Worm (Caenorhabditis elegans): ENCODE data around the gene txt-11.
A peak's percentile ranks its signal among the peaks of the same experiment; 100 is the strongest.

Gene txt-11

DNA sequence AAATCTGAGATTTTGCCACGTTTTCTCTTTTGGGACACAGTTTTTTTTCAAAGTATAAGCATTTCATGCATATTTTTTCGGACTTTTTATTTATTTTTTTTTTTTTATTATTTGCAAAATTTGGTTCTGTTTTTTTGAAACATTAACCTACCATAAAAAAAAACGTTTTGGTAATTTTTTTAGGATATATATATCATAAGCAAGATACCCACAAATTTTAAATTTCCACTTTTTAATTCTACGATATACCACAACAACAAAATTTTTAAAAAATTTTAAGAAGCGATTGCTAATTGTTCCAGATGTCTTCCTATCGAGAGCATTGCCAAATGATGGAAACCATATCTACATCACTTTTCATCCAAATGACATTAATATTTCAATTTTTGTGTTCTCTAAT, 15.6 kb downstream of the txt-11 start, which contains the start of gene srab-20:
Gene srab-20, plus strand, starts transcription at position 301 of the 400 bp plus-strand sequence.
- TF ChIP-seq C34F6.9 (tag; optimal IDR thresholded peaks at IDR 0.05) (no peak), R02D3.7 (tag; optimal IDR thresholded peaks at IDR 0.05) (no peak), lsy-2 (tag; optimal IDR thresholded peaks at IDR 0.05) (no peak), ama-1 (optimal IDR thresholded peaks at IDR 0.05) (no peak), nhr-11 (tag; optimal IDR thresholded peaks at IDR 0.05) (no peak), zag-1 (tag; optimal IDR thresholded peaks at IDR 0.05) (no peak), mbf-1 (tag; optimal IDR thresholded peaks at IDR 0.05) (no peak), dmd-4 (tag; optimal IDR thresholded peaks at IDR 0.05) (no peak), nhr-6 (tag; optimal IDR thresholded peaks at IDR 0.05) (no peak), lin-13 (GFP tag; optimal IDR thresholded peaks at IDR 0.05) (no peak), peb-1 (tag; optimal IDR thresholded peaks at IDR 0.05) (no peak), ZK546.5 (tag; optimal IDR thresholded peaks at IDR 0.05) (no peak), blmp-1 (tag; optimal IDR thresholded peaks at IDR 0.05; ENCODE audit: insufficient read depth) (no peak), ceh-82 (tag; optimal IDR thresholded peaks at IDR 0.05) (no peak)

DNA sequence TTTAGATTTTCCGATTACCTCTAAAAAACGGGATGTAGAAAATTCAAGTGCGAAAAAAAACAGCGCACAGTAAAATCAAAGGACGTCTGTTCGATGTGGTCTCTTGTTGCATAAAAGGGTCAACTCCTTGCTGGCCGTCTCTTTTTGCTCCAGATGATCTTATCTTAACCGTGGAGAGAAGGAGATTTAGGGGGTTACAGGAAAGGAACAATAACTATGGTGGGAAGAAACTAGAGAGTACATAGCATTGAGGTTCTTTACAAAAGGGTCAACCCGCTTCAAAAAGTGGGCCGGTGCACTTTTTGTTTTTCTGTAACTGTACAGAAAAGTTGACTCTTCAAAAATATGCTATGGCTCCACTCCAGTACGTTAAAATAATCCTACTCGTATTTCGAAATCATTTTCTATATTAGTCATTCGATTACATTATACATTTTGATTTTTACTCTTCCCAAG, 18.5 kb downstream of the txt-11 start, which contains the start of the genes T20D4.19 and srj-9:
Gene T20D4.19, minus strand, starts transcription at position 101 of the 456 bp plus-strand sequence.
Gene srj-9, plus strand, starts transcription at position 406 of the 456 bp plus-strand sequence.
- TF ChIP-seq mbf-1 (tag; optimal IDR thresholded peaks at IDR 0.05): no peak
- no peak for TF ChIP-seq unc-62 (GFP tag; optimal IDR thresholded peaks at IDR 0.05)
- TF ChIP-seq blmp-1 (tag; optimal IDR thresholded peaks at IDR 0.05; ENCODE audit: insufficient read depth): no peak
- no peak for TF ChIP-seq ama-1 (optimal IDR thresholded peaks at IDR 0.05)
- TF ChIP-seq mab-5 (tag; optimal IDR thresholded peaks at IDR 0.05): no peak
- TF ChIP-seq ztf-11 (tag; optimal IDR thresholded peaks at IDR 0.05): no peak
- no peak for TF ChIP-seq sem-4 (tag; optimal IDR thresholded peaks at IDR 0.05)
- no peak for TF ChIP-seq ztf-4 (tag; optimal IDR thresholded peaks at IDR 0.05)
- no peak for TF ChIP-seq zag-1 (tag; optimal IDR thresholded peaks at IDR 0.05)
- TF ChIP-seq gmeb-1 (tag; optimal IDR thresholded peaks at IDR 0.05): no peak

DNA sequence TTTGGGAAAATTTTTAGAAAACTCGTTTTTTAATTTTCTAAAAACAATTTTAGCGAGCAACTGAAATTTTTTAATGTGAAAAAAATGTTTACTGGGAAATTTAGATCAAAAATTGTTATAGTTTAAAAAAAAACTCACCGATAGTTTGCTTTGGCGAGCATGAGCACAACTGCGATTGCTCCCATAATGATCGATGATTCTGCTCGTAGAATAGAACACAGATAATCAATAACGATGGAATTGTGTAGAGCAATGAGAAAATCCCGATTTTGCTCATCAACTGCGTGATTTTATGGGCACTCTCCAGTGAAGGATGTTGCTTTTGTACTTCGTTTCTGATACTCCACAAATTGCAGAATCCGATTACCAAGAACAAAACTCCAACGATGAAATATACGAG, 29.5 kb downstream of the txt-11 start:
- no peak for TF ChIP-seq mab-5 (tag; optimal IDR thresholded peaks at IDR 0.05)
- no peak for TF ChIP-seq nhr-237 (tag; optimal IDR thresholded peaks at IDR 0.05)
- TF ChIP-seq elt-3 (tag; optimal IDR thresholded peaks at IDR 0.05): no peak
- TF ChIP-seq Y55F3AM.14 (GFP tag; optimal IDR thresholded peaks at IDR 0.05): no peak
- no peak for TF ChIP-seq R02D3.7 (tag; optimal IDR thresholded peaks at IDR 0.05)
- no peak for TF ChIP-seq sem-4 (tag; optimal IDR thresholded peaks at IDR 0.05)
- no peak for TF ChIP-seq sma-3 (GFP tag; optimal IDR thresholded peaks at IDR 0.05)
- TF ChIP-seq ceh-16 (tag; optimal IDR thresholded peaks at IDR 0.05): no peak
- no peak for TF ChIP-seq nhr-21 (tag; optimal IDR thresholded peaks at IDR 0.05)
- TF ChIP-seq lin-11 (tag; optimal IDR thresholded peaks at IDR 0.05): no peak
- no peak for TF ChIP-seq mbf-1 (tag; optimal IDR thresholded peaks at IDR 0.05)
- no peak for TF ChIP-seq nhr-11 (tag; optimal IDR thresholded peaks at IDR 0.05)
- TF ChIP-seq nhr-129 (tag; optimal IDR thresholded peaks at IDR 0.05): no peak
- no peak for TF ChIP-seq gmeb-1 (tag; optimal IDR thresholded peaks at IDR 0.05)
- no peak for TF ChIP-seq ceh-82 (tag; optimal IDR thresholded peaks at IDR 0.05)

ce11 chrV:3444777-3445089, 31.6 kb downstream of the txt-11 start, which contains the start of gene cfz-2:
Gene cfz-2, minus strand, starts transcription at chrV:3444877.
- TF ChIP-seq lin-11 (tag; optimal IDR thresholded peaks at IDR 0.05): no peak
- TF ChIP-seq F13H6.1 (tag; optimal IDR thresholded peaks at IDR 0.05): peak; percentile 29
- TF ChIP-seq ceh-82 (tag; optimal IDR thresholded peaks at IDR 0.05): no peak

- no peak for TF ChIP-seq nhr-10 (tag; optimal IDR thresholded peaks at IDR 0.05)
Observed at ce11 chrV:3445090-3445832, 32.2 kb downstream of the txt-11 start.

DNA sequence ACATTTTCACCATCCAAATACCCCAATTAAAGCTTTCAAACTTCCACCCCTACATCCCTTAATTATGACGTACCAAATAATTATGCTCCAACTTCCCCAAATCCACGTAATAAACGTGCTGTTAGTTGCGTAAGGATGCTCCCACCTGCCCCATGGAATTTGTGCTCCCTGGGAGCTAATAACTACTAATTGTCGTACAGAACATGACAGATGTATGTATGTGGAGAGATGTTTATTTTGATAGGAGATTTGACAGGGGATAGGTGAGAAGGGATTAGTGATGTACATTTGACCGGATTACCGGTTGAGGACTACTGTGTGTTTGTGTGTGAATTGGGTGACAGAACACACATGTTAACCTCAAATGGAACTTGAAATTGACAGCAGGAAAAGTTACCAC, 36.7 kb downstream of the txt-11 start:
- TF ChIP-seq gmeb-1 (tag; optimal IDR thresholded peaks at IDR 0.05) (no peak), nhr-10 (tag; optimal IDR thresholded peaks at IDR 0.05) (no peak), ztf-1 (GFP tag; conservative IDR thresholded peaks at IDR 0.05) (no peak), Y55F3AM.14 (GFP tag; optimal IDR thresholded peaks at IDR 0.05) (no peak), unc-62 (GFP tag; optimal IDR thresholded peaks at IDR 0.05) (no peak), elt-1 (tag; optimal IDR thresholded peaks at IDR 0.05) (no peak), alr-1 (tag; optimal IDR thresholded peaks at IDR 0.05) (no peak), nhr-129 (tag; optimal IDR thresholded peaks at IDR 0.05) (no peak), mab-5 (tag; optimal IDR thresholded peaks at IDR 0.05) (no peak), nhr-11 (tag; optimal IDR thresholded peaks at IDR 0.05) (no peak)

Data from whole organism, L2 larva.